Worm (Caenorhabditis elegans) whole organism, young adult: ENCODE data around the gene rtfo-1.

Experiments
- C17E4.6 ChIP-seq: fragments of 200-800 bp; sonication (Bioruptor generic); IDR thresholded peaks from 2 replicates; pipeline ENCODE4 v1.3.6; 2022; ENCODE audit warnings: missing genetic modification reagents, missing genetic modification characterization, missing compliant biosample characterization
- F49E8.2 ChIP-seq: sonication (generic microtip); optimal IDR thresholded peaks from 3 replicates; lab custom pipeline; 2017; ENCODE audit warnings: missing genetic modification characterization, mild to moderate bottlenecking, missing compliant biosample characterization, antibody characterized with exemption, moderate library complexity; ENCODE audit not compliant: insufficient read depth
- K11D2.4 ChIP-seq: fragments of 200-800 bp; sonication (Bioruptor generic); IDR thresholded peaks from 2 replicates; pipeline ENCODE4 v1.3.6; 2022; ENCODE audit warnings: missing genetic modification reagents, missing genetic modification characterization, missing compliant biosample characterization
- T26A5.8 ChIP-seq: sonication (generic microtip); optimal IDR thresholded peaks from 2 replicates; lab custom pipeline; 2016; ENCODE audit warnings: missing genetic modification characterization, missing compliant biosample characterization
- ama-1 ChIP-seq, 3 experiments: fragments of 150-350 bp in 1 of 3; sonication (generic microtip) in 2 of 3; optimal IDR thresholded peaks; 2 replicates each; lab custom pipeline; 2014 to 2018; ENCODE audit warnings: missing biosample characterization in 2 of 3, missing genetic modification characterization in 2 of 3, missing genetic modification reagents in 2 of 3
- egl-18 ChIP-seq: fragments of 200-800 bp; sonication (Bioruptor generic); IDR thresholded peaks from 2 replicates; pipeline ENCODE4 v1.3.6; 2022; ENCODE audit warnings: missing genetic modification reagents, missing genetic modification characterization, missing compliant biosample characterization
- hmg-20 ChIP-seq: fragments of 200-800 bp; sonication (Bioruptor generic); IDR thresholded peaks from 2 replicates; pipeline ENCODE4 v1.3.6; 2022; ENCODE audit warnings: missing genetic modification reagents, missing genetic modification characterization, missing compliant biosample characterization
- hrde-1 ChIP-seq: sonication (generic microtip); optimal IDR thresholded peaks from 2 replicates; lab custom pipeline; 2016; ENCODE audit warnings: missing genetic modification characterization, mild to moderate bottlenecking, missing compliant biosample characterization, moderate library complexity, missing genotype, missing genetic modification reagents, borderline replicate concordance
- mes-4 ChIP-seq: sonication (generic microtip); optimal IDR thresholded peaks from 2 replicates; lab custom pipeline; 2016; ENCODE audit warnings: missing genotype, missing genetic modification characterization, missing compliant biosample characterization
- nhr-27 ChIP-seq: fragments of 200-800 bp; sonication (Bioruptor generic); optimal IDR thresholded peaks from 2 replicates; lab custom pipeline; 2018; ENCODE audit warnings: mild to moderate bottlenecking, missing genetic modification characterization, moderate library complexity, missing compliant biosample characterization
- pha-4 ChIP-seq: fragments of 150-350 bp; sonication (generic microtip); optimal IDR thresholded peaks from 2 replicates; lab custom pipeline; 2014; ENCODE audit warnings: missing biosample characterization, missing genetic modification reagents, missing genetic modification characterization
- tbp1 ChIP-seq: fragments of 200-800 bp; sonication (Bioruptor generic); optimal IDR thresholded peaks from 2 replicates; lab custom pipeline; 2018; ENCODE audit warnings: mild to moderate bottlenecking, missing genetic modification characterization, missing compliant biosample characterization

- TF ChIP-seq mes-4 (tag; lab: Kevin White, UChicago) (no peak), hrde-1 (tag; lab: Kevin White, UChicago) (no peak), egl-18 (GFP tag; lab: Robert Waterston, UW) (no peak), ama-1 (optimal IDR thresholded peaks at IDR 0.05; lab: Kevin White, UChicago) (no peak), ama-1 (GFP tag; optimal IDR thresholded peaks at IDR 0.05; lab: Kevin White, UChicago) (no peak), T26A5.8 (tag; lab: Kevin White, UChicago) (no peak), tbp1 (GFP tag; lab: Kevin White, UChicago) (no peak), nhr-27 (tag; lab: Kevin White, UChicago) (no peak), pha-4 (no peak), C17E4.6 (GFP tag; lab: Robert Waterston, UW) (no peak), F49E8.2 (tag; lab: Kevin White, UChicago) (no peak), K11D2.4 (no peak), hmg-20 (GFP tag; lab: Robert Waterston, UW) (no peak)
Measured at ce11 chrV:9570197-9570596, 12.2 kb downstream of the rtfo-1 start, which contains the start of gene F25B3.5.
